Worm (Caenorhabditis elegans): ENCODE data around the gene M110.8.

M110.8 gene

DNA sequence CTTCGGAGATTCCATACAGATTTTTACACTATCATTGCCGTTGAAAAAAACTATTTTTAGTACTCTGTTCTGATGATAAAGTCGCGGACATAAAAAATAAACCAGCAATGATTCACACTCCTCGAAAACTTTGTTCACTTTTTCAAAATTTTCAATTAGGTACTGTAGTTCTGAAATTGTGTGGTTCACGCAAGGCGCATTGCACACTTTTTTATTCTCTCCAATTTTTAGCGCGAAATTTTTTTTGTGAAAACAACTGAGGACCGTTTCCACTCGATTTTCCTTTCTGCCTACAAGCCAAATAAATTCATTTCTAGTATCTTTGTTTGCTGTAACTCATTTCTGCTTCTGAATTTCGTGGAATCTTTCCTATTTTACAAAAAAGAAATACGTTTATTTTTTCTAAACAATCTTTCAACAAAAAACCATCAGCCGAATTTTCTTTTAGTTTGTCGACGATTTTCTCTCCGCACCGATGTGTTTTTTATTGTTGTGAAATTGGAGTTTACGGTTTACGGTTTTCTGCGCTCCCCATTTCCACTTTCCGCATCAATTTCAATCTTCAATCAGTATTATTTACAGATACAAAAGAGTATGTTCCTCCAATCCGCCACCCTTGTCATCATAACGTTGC lies 43.9 kb upstream of the M110.8 start, which contains the start of gene F35C11.5 (continued):
- TF ChIP-seq madf-6 (GFP tag; IDR thresholded peaks at IDR 0.05): peak; percentile 92
- peak; percentile 86 for TF ChIP-seq efl-1 (GFP tag; optimal IDR thresholded peaks at IDR 0.05)
- TF ChIP-seq B0261.1 (tag; optimal IDR thresholded peaks at IDR 0.05): no peak
- TF ChIP-seq F55B11.4 (tag; optimal IDR thresholded peaks at IDR 0.05; ENCODE audit: borderline replicate concordance, insufficient read depth): no peak
- no peak for TF ChIP-seq ets-4 (GFP tag; optimal IDR thresholded peaks at IDR 0.05)
- peak; percentile 66 for TF ChIP-seq dpl-1 (GFP tag; optimal IDR thresholded peaks at IDR 0.05)
- no peak for TF ChIP-seq mcd-1 (GFP tag; IDR thresholded peaks at IDR 0.05)
- TF ChIP-seq zfh-2 (GFP tag; conservative IDR thresholded peaks at IDR 0.05): no peak
- TF ChIP-seq F33H1.4 (GFP tag; IDR thresholded peaks at IDR 0.05): peak; percentile 67
- TF ChIP-seq attf-6 (GFP tag; IDR thresholded peaks at IDR 0.05): no peak
- no peak for TF ChIP-seq ceh-27 (GFP tag; optimal IDR thresholded peaks at IDR 0.05)
- no peak for TF ChIP-seq ztf-28 (GFP tag; IDR thresholded peaks at IDR 0.05)
- no peak for TF ChIP-seq C17E4.6 (GFP tag; IDR thresholded peaks at IDR 0.05)
- no peak for TF ChIP-seq nhr-90 (tag; optimal IDR thresholded peaks at IDR 0.05)
- TF ChIP-seq ccch-3 (GFP tag; optimal IDR thresholded peaks at IDR 0.05): no peak
- no peak for TF ChIP-seq ceh-100 (GFP tag; IDR thresholded peaks at IDR 0.05)
- TF ChIP-seq snpc-1.1 (tag; optimal IDR thresholded peaks at IDR 0.05; ENCODE audit: insufficient read depth): no peak
- no peak for TF ChIP-seq snpc-1.3 (tag; optimal IDR thresholded peaks at IDR 0.05; ENCODE audit: insufficient read depth)

DNA sequence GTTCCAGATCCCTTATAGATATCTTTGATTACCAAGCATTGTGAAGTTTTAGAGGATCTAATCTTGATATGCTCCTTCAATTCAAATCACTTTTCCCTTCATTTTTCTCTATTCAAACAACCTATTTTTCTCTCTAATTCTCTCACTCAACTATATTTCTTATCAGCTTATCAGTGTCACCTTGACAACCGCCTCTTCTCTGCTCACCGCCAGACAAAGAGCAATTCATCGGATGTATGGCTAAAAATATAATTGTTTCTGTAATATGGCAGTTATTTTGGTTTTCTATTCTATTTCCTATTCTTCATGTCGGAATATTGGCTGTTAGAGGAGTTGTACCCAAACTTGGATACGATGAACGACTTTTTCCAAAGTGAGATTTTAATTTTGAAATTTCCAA lies 40.3 kb upstream of the M110.8 start:
- no peak for TF ChIP-seq F23B12.7 (tag; optimal IDR thresholded peaks at IDR 0.05; ENCODE audit: insufficient read depth)
- no peak for TF ChIP-seq lin-54 (GFP tag; optimal IDR thresholded peaks at IDR 0.05)
- no peak for TF ChIP-seq sptf-2 (GFP tag; optimal IDR thresholded peaks at IDR 0.05)
- no peak for TF ChIP-seq hrde-1 (tag; optimal IDR thresholded peaks at IDR 0.05; ENCODE audit: borderline replicate concordance)
- TF ChIP-seq ztf-26 (tag; optimal IDR thresholded peaks at IDR 0.05): no peak
- no peak for TF ChIP-seq zfh-2 (GFP tag; conservative IDR thresholded peaks at IDR 0.05)
- no peak for TF ChIP-seq cebp-2 (GFP tag; IDR thresholded peaks at IDR 0.05)
- TF ChIP-seq F57C9.4 (tag; optimal IDR thresholded peaks at IDR 0.05): no peak
- no peak for TF ChIP-seq D2030.7 (GFP tag; IDR thresholded peaks at IDR 0.05)
- TF ChIP-seq lir-1 (GFP tag; conservative IDR thresholded peaks at IDR 0.05): no peak
- no peak for TF ChIP-seq F49E8.2 (tag; optimal IDR thresholded peaks at IDR 0.05; ENCODE audit: insufficient read depth)
- TF ChIP-seq ekl-4 (GFP tag; IDR thresholded peaks at IDR 0.05): no peak

ce11 chrII:8248745-8249144 lies 39.4 kb upstream of the M110.8 start, which contains the start of the genes F35C11.2 and F35C11.4:
Gene F35C11.2 (minus strand): TSS chrII:8248834.
Gene F35C11.4 (plus strand): TSS chrII:8249004.
- TF ChIP-seq ztf-6 (GFP tag; IDR thresholded peaks at IDR 0.05) (no peak), nfyb-1 (GFP tag; IDR thresholded peaks at IDR 0.05) (no peak), unc-62 (GFP tag; optimal IDR thresholded peaks at IDR 0.05) (peak; percentile 77), hrde-1 (tag; optimal IDR thresholded peaks at IDR 0.05; ENCODE audit: borderline replicate concordance) (no peak), hmg-1.2 (GFP tag; IDR thresholded peaks at IDR 0.05) (no peak), lin-35 (GFP tag; optimal IDR thresholded peaks at IDR 0.05) (no peak), rec-8 (tag; optimal IDR thresholded peaks at IDR 0.05) (no peak), let-607 (tag; optimal IDR thresholded peaks at IDR 0.05) (peak in 1 of 2 experiments; percentile 9), nhr-80 (tag; optimal IDR thresholded peaks at IDR 0.05) (peak; percentile 89), lin-26 (GFP tag; IDR thresholded peaks at IDR 0.05) (no peak), ztf-28 (GFP tag; IDR thresholded peaks at IDR 0.05) (no peak), K12H6.12 (tag; optimal IDR thresholded peaks at IDR 0.05) (no peak), pha-4 (tag; optimal IDR thresholded peaks at IDR 0.05) (peak; percentile 16), atf-7 (tag; optimal IDR thresholded peaks at IDR 0.05) (no peak), egrh-3 (GFP tag; IDR thresholded peaks at IDR 0.05) (no peak)
